Worm (Caenorhabditis elegans) whole organism, L2 larva: ENCODE measurements around the gene srx-120.

Experiments
- ZK546.5 ChIP-seq: sonication (generic microtip); optimal IDR thresholded peaks from 2 replicates; lab custom pipeline; 2017; ENCODE audit warnings: missing biosample characterization, missing genetic modification characterization
- elt-3 ChIP-seq: sonication (generic microtip); optimal IDR thresholded peaks from 2 replicates; lab custom pipeline; 2017; ENCODE audit warnings: missing biosample characterization, missing genetic modification characterization
- unc-39 ChIP-seq: fragments of 150-350 bp; optimal IDR thresholded peaks from 2 replicates; lab custom pipeline; 2014; ENCODE audit warnings: missing biosample characterization, missing genetic modification characterization

ce11 chrII:12491936-12492335 lies 39.1 kb upstream of the srx-120 start, which contains the start of gene srz-6:
- TF ChIP-seq ZK546.5 (tag; lab: Kevin White, UChicago) (no peak), elt-3 (tag; lab: Kevin White, UChicago) (no peak), unc-39 (tag; lab: Kevin White, UChicago) (no peak)
